Fruit fly (Drosophila melanogaster): ENCODE results near the gene CG16790.

Gene CG16790

DNA sequence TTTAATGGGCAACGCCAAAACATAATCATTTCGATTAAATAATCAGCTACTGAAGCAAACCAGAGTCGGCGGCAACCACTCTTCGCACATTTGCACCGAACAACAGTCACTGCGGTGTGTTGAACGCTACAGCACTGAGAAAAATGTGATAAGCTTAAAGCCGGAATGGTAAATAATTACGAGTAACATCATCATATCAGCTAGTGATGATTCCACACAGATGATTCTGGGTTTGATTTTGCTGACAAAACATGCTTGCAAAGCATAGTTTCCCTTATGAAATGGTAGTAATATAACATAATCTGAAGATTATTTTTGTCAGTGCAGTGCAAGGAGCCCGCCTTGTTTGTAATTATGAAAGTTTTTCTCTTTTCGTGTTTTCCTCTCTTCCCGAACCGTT, 28.1 kb upstream of the CG16790 start (continued):
- TF ChIP-seq CG11902 (GFP tag; optimal IDR thresholded peaks at IDR 0.05) (peak; percentile 68), Eip78C (GFP tag) (peak; percentile 6), Hr4 (GFP tag; optimal IDR thresholded peaks at IDR 0.05) (peak; percentile 98), acj6 (GFP tag; optimal IDR thresholded peaks at IDR 0.05) (peak; percentile 87), topi (GFP tag; optimal IDR thresholded peaks at IDR 0.05) (peak; percentile 58), Sox14 (GFP tag; optimal IDR thresholded peaks at IDR 0.05) (peak; percentile 82), CG3032 (tag; optimal IDR thresholded peaks at IDR 0.05) (peak; percentile 62), vri (GFP tag; optimal IDR thresholded peaks at IDR 0.05) (peak; percentile 54), Gug (GFP tag; IDR thresholded peaks at IDR 0.05) (peak; percentile 78), CG8632 (GFP tag; optimal IDR thresholded peaks at IDR 0.05) (peak; percentile 69), CG34406 (GFP tag; optimal IDR thresholded peaks at IDR 0.05) (peak; percentile 73), CG31627 (GFP tag; optimal IDR thresholded peaks at IDR 0.05) (peak; percentile 77), dsx (GFP tag; optimal IDR thresholded peaks at IDR 0.05; ENCODE audit: poor library complexity, severe bottlenecking) (no peak), pdm3 (GFP tag; optimal IDR thresholded peaks at IDR 0.05) (peak; percentile 87), Smox (GFP tag; optimal IDR thresholded peaks at IDR 0.05) (no peak)

DNA sequence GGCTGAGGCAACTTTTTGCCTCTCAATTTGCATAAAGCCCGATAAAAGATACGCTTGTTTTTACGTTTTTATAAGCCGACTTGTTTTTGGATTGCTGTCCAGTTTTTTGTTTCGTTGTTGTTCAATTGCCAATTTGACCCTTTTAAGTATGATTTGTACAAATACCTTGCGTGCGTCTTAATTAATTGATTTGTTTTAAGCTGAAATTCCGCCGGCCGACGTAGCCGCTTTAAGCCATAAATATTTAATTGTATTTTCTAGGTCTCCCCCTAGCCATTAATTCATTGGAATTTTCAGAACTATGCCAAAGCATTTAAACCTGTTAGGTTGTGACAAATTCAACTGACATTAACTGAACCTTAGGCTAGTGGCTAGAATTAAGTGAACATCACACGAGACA, 26.6 kb upstream of the CG16790 start:
- TF ChIP-seq Eip78C (GFP tag) (peak; percentile 15), vri (GFP tag; optimal IDR thresholded peaks at IDR 0.05) (no peak)

dm6 chr3R:9595681-9596357, 25.8 kb upstream of the CG16790 start:
- peak; percentile 47 for TF ChIP-seq fkh (GFP tag; optimal IDR thresholded peaks at IDR 0.05)
- TF ChIP-seq fd59A (GFP tag; optimal IDR thresholded peaks at IDR 0.05): no peak

DNA sequence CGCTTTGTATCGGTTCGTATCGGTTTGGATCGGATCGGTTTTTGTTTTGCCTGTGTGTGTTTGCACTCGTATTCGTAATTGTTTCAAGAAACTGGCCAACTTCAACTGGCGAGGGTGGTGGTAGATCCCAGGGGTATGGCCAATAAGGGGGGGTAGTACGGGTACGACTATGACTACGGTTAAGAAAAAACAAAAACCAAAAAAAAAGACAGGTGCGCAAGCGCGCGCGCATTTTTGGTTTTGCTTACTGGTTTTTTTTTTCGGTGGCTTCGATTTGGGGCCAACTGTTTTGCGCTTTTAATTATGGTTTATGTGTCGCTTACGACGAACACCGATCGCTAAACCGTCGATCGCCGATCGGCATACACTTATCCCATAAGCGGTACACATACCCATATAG, 24.8 kb upstream of the CG16790 start:
- TF ChIP-seq eg (GFP tag; IDR thresholded peaks at IDR 0.05): peak; percentile 69
- TF ChIP-seq acj6 (GFP tag; optimal IDR thresholded peaks at IDR 0.05): no peak
- peak; percentile 47 for TF ChIP-seq CG6163 (GFP tag; IDR thresholded peaks at IDR 0.05)
- TF ChIP-seq CG3032 (tag; optimal IDR thresholded peaks at IDR 0.05): no peak
- no peak for TF ChIP-seq CG11762 (GFP tag; optimal IDR thresholded peaks at IDR 0.05; ENCODE audit: insufficient read depth)
- peak; percentile 45 for TF ChIP-seq CG15336 (GFP tag; IDR thresholded peaks at IDR 0.05)
- no peak for TF ChIP-seq dsx (GFP tag; optimal IDR thresholded peaks at IDR 0.05; ENCODE audit: poor library complexity, severe bottlenecking)
- peak; percentile 16; the same call in 2 of the 3 replicates for TF ChIP-seq CG8119 (GFP tag; IDR thresholded peaks at IDR 0.05)

DNA sequence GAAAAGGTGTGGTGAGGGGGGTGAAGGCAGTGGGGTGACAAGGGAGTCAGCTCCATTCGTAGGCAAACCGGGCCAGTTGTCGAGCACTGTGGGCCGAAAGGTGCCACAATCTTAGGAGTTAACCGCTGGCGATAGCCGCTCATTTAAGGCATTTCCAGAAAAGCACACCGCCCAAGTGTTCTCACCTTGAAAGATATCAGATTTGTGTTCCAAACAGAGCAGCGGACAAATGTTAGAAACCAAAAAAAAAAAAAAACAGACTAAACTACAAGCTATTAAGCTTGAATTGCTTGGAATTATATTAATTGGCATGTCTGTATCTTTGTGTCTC, 24.2 kb upstream of the CG16790 start:
- TF ChIP-seq CG6276 (GFP tag; optimal IDR thresholded peaks at IDR 0.05): peak; percentile 58
- no peak for TF ChIP-seq CG6854 (GFP tag; optimal IDR thresholded peaks at IDR 0.05)
- TF ChIP-seq CG31627 (GFP tag; optimal IDR thresholded peaks at IDR 0.05): no peak
- TF ChIP-seq Sox14 (GFP tag; optimal IDR thresholded peaks at IDR 0.05): peak; percentile 29
- TF ChIP-seq CG32006 (GFP tag; optimal IDR thresholded peaks at IDR 0.05): peak; percentile 82
- TF ChIP-seq dsx (GFP tag; optimal IDR thresholded peaks at IDR 0.05; ENCODE audit: poor library complexity, severe bottlenecking): no peak
- no peak for TF ChIP-seq Sox15 (GFP tag; optimal IDR thresholded peaks at IDR 0.05)
- peak; percentile 47 for TF ChIP-seq acj6 (GFP tag; optimal IDR thresholded peaks at IDR 0.05)
- peak in 1 of 2 experiments; percentile 11 for TF ChIP-seq salr (GFP tag; optimal IDR thresholded peaks at IDR 0.05)
- no peak for TF ChIP-seq CG16779 (tag; optimal IDR thresholded peaks at IDR 0.05)
- no peak for TF ChIP-seq CG6163 (GFP tag; IDR thresholded peaks at IDR 0.05)
- peak in 1 of 2 experiments; percentile 32 for TF ChIP-seq ss (GFP tag; optimal IDR thresholded peaks at IDR 0.05)
- peak; percentile 37 for TF ChIP-seq Eip78C (GFP tag)
- no peak for TF ChIP-seq vri (GFP tag; optimal IDR thresholded peaks at IDR 0.05)
- TF ChIP-seq CG8119 (GFP tag; IDR thresholded peaks at IDR 0.05): no peak; the same call in 2 of the 3 replicates
- no peak for TF ChIP-seq CG3919 (GFP tag; optimal IDR thresholded peaks at IDR 0.05)
- no peak for TF ChIP-seq pdm3 (GFP tag; optimal IDR thresholded peaks at IDR 0.05)
- peak; percentile 65 for TF ChIP-seq CG6808 (GFP tag; optimal IDR thresholded peaks at IDR 0.05)
- peak; percentile 37 for TF ChIP-seq achi (GFP tag; optimal IDR thresholded peaks at IDR 0.05)
- TF ChIP-seq topi (GFP tag; optimal IDR thresholded peaks at IDR 0.05): no peak
- TF ChIP-seq fd59A (GFP tag; optimal IDR thresholded peaks at IDR 0.05): peak; percentile 58
- no peak for TF ChIP-seq CG9139 (GFP tag; optimal IDR thresholded peaks at IDR 0.05)
- TF ChIP-seq CG1621 (tag; optimal IDR thresholded peaks at IDR 0.05): no peak
- TF ChIP-seq lz (GFP tag; optimal IDR thresholded peaks at IDR 0.05): no peak
- no peak for TF ChIP-seq eg (GFP tag; IDR thresholded peaks at IDR 0.05)
- TF ChIP-seq CG3032 (tag; optimal IDR thresholded peaks at IDR 0.05): peak; percentile 12
- peak; percentile 59 for TF ChIP-seq CG10631 (GFP tag; optimal IDR thresholded peaks at IDR 0.05)
- peak; percentile 61 for TF ChIP-seq spab (GFP tag; optimal IDR thresholded peaks at IDR 0.05)
- no peak for TF ChIP-seq Blimp-1 (GFP tag; optimal IDR thresholded peaks at IDR 0.05)
- no peak for TF ChIP-seq Sox102F (GFP tag; optimal IDR thresholded peaks at IDR 0.05)
- TF ChIP-seq svp (GFP tag): no peak

Measured in whole organism, prepupa.